Worm (Caenorhabditis elegans) whole organism, young adult: ENCODE measurements around the gene dos-2.

Source experiments
- C17E4.6 ChIP-seq: fragments of 200-800 bp; sonication (Bioruptor generic); IDR thresholded peaks from 2 replicates; pipeline ENCODE4 v1.3.6; 2022; ENCODE audit warnings: missing genetic modification reagents, missing genetic modification characterization, missing compliant biosample characterization
- F10E7.11 ChIP-seq: sonication (generic microtip); optimal IDR thresholded peaks from 2 replicates; lab custom pipeline; 2017; ENCODE audit warnings: mild to moderate bottlenecking, missing genetic modification characterization, moderate library complexity, missing compliant biosample characterization
- F23B12.7 ChIP-seq: sonication (generic microtip); optimal IDR thresholded peaks from 2 replicates; lab custom pipeline; 2017; ENCODE audit warnings: missing genetic modification characterization, mild to moderate bottlenecking, missing compliant biosample characterization, antibody characterized with exemption, moderate library complexity; ENCODE audit not compliant: insufficient read depth
- F33H1.4 ChIP-seq: fragments of 200-800 bp; sonication (Bioruptor generic); IDR thresholded peaks from 2 replicates; pipeline ENCODE4 v1.3.6; 2022; ENCODE audit warnings: missing genetic modification reagents, missing genetic modification characterization, missing compliant biosample characterization
- F52B5.7 ChIP-seq: sonication (generic microtip); optimal IDR thresholded peaks from 2 replicates; lab custom pipeline; 2016; ENCODE audit warnings: mild to moderate bottlenecking, missing genetic modification characterization, missing compliant biosample characterization
- F55B11.4 ChIP-seq: sonication (generic microtip); optimal IDR thresholded peaks from 2 replicates; lab custom pipeline; 2016; ENCODE audit warnings: missing compliant biosample characterization, missing genetic modification characterization, borderline replicate concordance; ENCODE audit not compliant: insufficient read depth
- K11D2.4 ChIP-seq: fragments of 200-800 bp; sonication (Bioruptor generic); IDR thresholded peaks from 2 replicates; pipeline ENCODE4 v1.3.6; 2022; ENCODE audit warnings: missing genetic modification reagents, missing genetic modification characterization, missing compliant biosample characterization
- T26A5.8 ChIP-seq: sonication (generic microtip); optimal IDR thresholded peaks from 2 replicates; lab custom pipeline; 2016; ENCODE audit warnings: missing genetic modification characterization, missing compliant biosample characterization
- athp-1 ChIP-seq: sonication (generic microtip); optimal IDR thresholded peaks from 2 replicates; lab custom pipeline; 2017; ENCODE audit warnings: mild to moderate bottlenecking, missing genetic modification characterization, missing compliant biosample characterization
- attf-3 ChIP-seq: fragments of 200-800 bp; sonication (Bioruptor generic); conservative IDR thresholded peaks from 2 replicates; pipeline ENCODE4 v1.3.6; 2022; ENCODE audit warnings: missing genetic modification reagents, missing genetic modification characterization, missing compliant biosample characterization
- attf-5 ChIP-seq: fragments of 200-800 bp; sonication (Bioruptor generic); optimal IDR thresholded peaks from 2 replicates; lab custom pipeline; 2018; ENCODE audit warnings: mild to moderate bottlenecking, missing genetic modification characterization, missing compliant biosample characterization
- cebp-1 ChIP-seq, 2 experiments: fragments of 200-800 bp in 1 of 2; sonication (Bioruptor generic) in 1 of 2; sonication (generic microtip) in 1 of 2; IDR thresholded peaks in 1 of 2; optimal IDR thresholded peaks in 1 of 2; 2 replicates each; pipeline versions ENCODE4 v1.3.6 to Lab custom; 2017 to 2022; ENCODE audit warnings: missing compliant biosample characterization in 2 of 2, missing genetic modification characterization in 2 of 2, mild to moderate bottlenecking in 1 of 2, missing genetic modification reagents in 1 of 2, moderate library complexity in 1 of 2
- ceh-79 ChIP-seq: sonication (generic microtip); optimal IDR thresholded peaks from 2 replicates; lab custom pipeline; 2017; ENCODE audit warnings: mild to moderate bottlenecking, missing genetic modification characterization, missing compliant biosample characterization
- chd-7 ChIP-seq: sonication (generic microtip); optimal IDR thresholded peaks from 2 replicates; lab custom pipeline; 2016; ENCODE audit warnings: mild to moderate bottlenecking, missing genetic modification characterization, moderate library complexity, missing compliant biosample characterization
- dpl-1 ChIP-seq: fragments of 150-350 bp; optimal IDR thresholded peaks from 2 replicates; lab custom pipeline; 2014; ENCODE audit warnings: missing biosample characterization, missing genetic modification reagents, missing genetic modification characterization
- egl-44 ChIP-seq: fragments of 200-800 bp; sonication (Bioruptor generic); IDR thresholded peaks from 2 replicates; pipeline ENCODE4 v1.3.6; 2022; ENCODE audit warnings: missing genetic modification reagents, missing genetic modification characterization, missing compliant biosample characterization
- egrh-3 ChIP-seq: fragments of 200-800 bp; sonication (Bioruptor generic); IDR thresholded peaks from 2 replicates; pipeline ENCODE4 v1.3.6; 2022; ENCODE audit warnings: missing genetic modification reagents, missing genetic modification characterization, missing compliant biosample characterization
- hrde-1 ChIP-seq: sonication (generic microtip); optimal IDR thresholded peaks from 2 replicates; lab custom pipeline; 2016; ENCODE audit warnings: missing genetic modification characterization, mild to moderate bottlenecking, missing compliant biosample characterization, moderate library complexity, missing genotype, missing genetic modification reagents, borderline replicate concordance
- lag-1 ChIP-seq: fragments of 200-800 bp; sonication (Bioruptor generic); IDR thresholded peaks from 2 replicates; pipeline ENCODE4 v1.3.6; 2022; ENCODE audit warnings: missing genetic modification reagents, missing genetic modification characterization, missing compliant biosample characterization
- let-607 ChIP-seq, 2 experiments: fragments of 200-800 bp in 1 of 2; sonication (Bioruptor generic) in 1 of 2; sonication (generic microtip) in 1 of 2; optimal IDR thresholded peaks; 2 replicates each; lab custom pipeline; 2016 to 2018; ENCODE audit warnings: mild to moderate bottlenecking in 2 of 2, missing compliant biosample characterization in 2 of 2, missing genetic modification characterization in 2 of 2, moderate library complexity in 2 of 2, missing genotype in 1 of 2
- lir-1 ChIP-seq: fragments of 200-800 bp; sonication (Bioruptor generic); conservative IDR thresholded peaks from 2 replicates; pipeline ENCODE4 v1.3.6; 2022; ENCODE audit warnings: missing genetic modification reagents, missing genetic modification characterization, missing compliant biosample characterization
- madf-8 ChIP-seq: fragments of 200-800 bp; sonication (Bioruptor generic); conservative IDR thresholded peaks from 2 replicates; pipeline ENCODE4 v1.3.6; 2022; ENCODE audit warnings: missing genetic modification reagents, missing genetic modification characterization, missing compliant biosample characterization
- mcd-1 ChIP-seq: fragments of 200-800 bp; sonication (Bioruptor generic); IDR thresholded peaks from 2 replicates; pipeline ENCODE4 v1.3.6; 2022; ENCODE audit warnings: missing genetic modification reagents, missing genetic modification characterization, missing compliant biosample characterization
- nfyb-1 ChIP-seq: fragments of 200-800 bp; sonication (Bioruptor generic); IDR thresholded peaks from 2 replicates; pipeline ENCODE4 v1.3.6; 2022; ENCODE audit warnings: missing genetic modification reagents, missing genetic modification characterization, missing compliant biosample characterization
- nhr-80 ChIP-seq: sonication (generic microtip); optimal IDR thresholded peaks from 2 replicates; lab custom pipeline; 2016; ENCODE audit warnings: missing genetic modification characterization, missing compliant biosample characterization
- tlf-1 ChIP-seq: fragments of 200-800 bp; sonication (Bioruptor generic); optimal IDR thresholded peaks from 2 replicates; lab custom pipeline; 2018; ENCODE audit warnings: mild to moderate bottlenecking, missing genetic modification characterization, missing compliant biosample characterization
- zfh-2 ChIP-seq: fragments of 200-800 bp; sonication (Bioruptor generic); conservative IDR thresholded peaks from 2 replicates; pipeline ENCODE4 v1.3.6; 2022; ENCODE audit warnings: missing genetic modification reagents, missing genetic modification characterization, missing compliant biosample characterization
- zim-3 ChIP-seq: sonication (generic microtip); optimal IDR thresholded peaks from 2 replicates; lab custom pipeline; 2017; ENCODE audit warnings: mild to moderate bottlenecking, missing genetic modification characterization, moderate library complexity, missing compliant biosample characterization
- ztf-28 ChIP-seq: fragments of 200-800 bp; sonication (Bioruptor generic); IDR thresholded peaks from 2 replicates; pipeline ENCODE4 v1.3.6; 2022; ENCODE audit warnings: missing genetic modification reagents, missing genetic modification characterization, missing compliant biosample characterization
- ztf-3 ChIP-seq: fragments of 200-800 bp; sonication (Bioruptor generic); optimal IDR thresholded peaks from 2 replicates; lab custom pipeline; 2018; ENCODE audit warnings: mild to moderate bottlenecking, missing genetic modification characterization, missing compliant biosample characterization
- ztf-6 ChIP-seq: fragments of 200-800 bp; sonication (Bioruptor generic); IDR thresholded peaks from 2 replicates; pipeline ENCODE4 v1.3.6; 2022; ENCODE audit warnings: missing genetic modification reagents, missing genetic modification characterization, missing compliant biosample characterization

dos-2 gene

ce11 chrII:3978198-3978597 is 2.2 kb downstream of the dos-2 start:
- TF ChIP-seq C17E4.6 (GFP tag; lab: Robert Waterston, UW) (no peak), madf-8 (GFP tag; lab: Robert Waterston, UW) (no peak), zim-3 (tag; lab: Kevin White, UChicago) (no peak), egrh-3 (GFP tag; lab: Robert Waterston, UW) (no peak), attf-3 (GFP tag; lab: Robert Waterston, UW) (no peak), F55B11.4 (tag; lab: Kevin White, UChicago) (no peak), ztf-28 (GFP tag; lab: Robert Waterston, UW) (no peak), attf-5 (GFP tag; lab: Kevin White, UChicago) (no peak), K11D2.4 (no peak), athp-1 (tag; lab: Kevin White, UChicago) (no peak), lir-1 (GFP tag; lab: Robert Waterston, UW) (no peak), F10E7.11 (no peak)

ce11 chrII:3980373-3980772 is 4.3 kb downstream of the dos-2 start:
- TF ChIP-seq T26A5.8 (tag; lab: Kevin White, UChicago), result no peak
- TF ChIP-seq madf-8 (GFP tag; lab: Robert Waterston, UW), result no peak
- no peak for TF ChIP-seq egl-44
- TF ChIP-seq egrh-3 (GFP tag; lab: Robert Waterston, UW), result peak; percentile 15; the same call in 1 of the 2 replicates
- TF ChIP-seq lir-1 (GFP tag; lab: Robert Waterston, UW), result no peak
- TF ChIP-seq dpl-1 (GFP tag; lab: Kevin White, UChicago), result no peak
- TF ChIP-seq zfh-2, result peak; percentile 55; the same call in 1 of the 2 replicates
- TF ChIP-seq cebp-1 (GFP tag; IDR thresholded peaks at IDR 0.05; lab: Robert Waterston, UW), result no peak
- no peak for TF ChIP-seq cebp-1 (tag; optimal IDR thresholded peaks at IDR 0.05; lab: Kevin White, UChicago)
- no peak for TF ChIP-seq ceh-79 (tag; lab: Kevin White, UChicago)
- no peak for TF ChIP-seq mcd-1
- no peak for TF ChIP-seq chd-7 (tag; lab: Kevin White, UChicago)
- TF ChIP-seq ztf-3, result no peak
- TF ChIP-seq F23B12.7 (tag; lab: Kevin White, UChicago), result no peak
- no peak for TF ChIP-seq nfyb-1
- no peak for TF ChIP-seq tlf-1 (GFP tag; lab: Kevin White, UChicago)
- no peak for TF ChIP-seq lag-1 (GFP tag; lab: Robert Waterston, UW)
- TF ChIP-seq hrde-1, result no peak
- TF ChIP-seq, all 124 proteins: peak for 2

- no peak for TF ChIP-seq let-607 (tag; optimal IDR thresholded peaks at IDR 0.05; lab: Kevin White, UChicago)
- TF ChIP-seq zfh-2, result 0 out of 2 replicates have a peak, but pooled peaks have one; percentile 7
These were observed 6.3 kb downstream of the dos-2 start, which contains the start of gene lin-31 for ce11 chrII:3982313-3982712. TSS of gene lin-31 (plus strand) at chrII:3982549.

ce11 chrII:3984242-3984641 is 8.2 kb downstream of the dos-2 start:
- TF ChIP-seq zim-3 (tag; lab: Kevin White, UChicago) (no peak), F52B5.7 (tag; lab: Kevin White, UChicago) (no peak)
- TF ChIP-seq, all 124 proteins: peak for 0

- TF ChIP-seq nhr-80 (tag; lab: Kevin White, UChicago), result peak; percentile 39
- TF ChIP-seq ztf-6 (GFP tag; lab: Robert Waterston, UW), result no peak
- no peak for TF ChIP-seq F33H1.4
These were observed 10.9 kb downstream of the dos-2 start, which contains the start of gene K10G6.5 for ce11 chrII:3986906-3987305. TSS of gene K10G6.5 (plus strand) at chrII:3987250.
